Fruit fly (Drosophila melanogaster) whole organism, pupa: Measurements from ENCODE around the gene CG11155.

Experiments used
- CG10348 ChIP-seq: fragments of 200-800 bp; sonication (Bioruptor generic); IDR thresholded peaks from 2 replicates; pipeline ENCODE4 v1.3.6; 2022; ENCODE audit warnings: missing biosample characterization, missing genetic modification characterization
- CG12605 ChIP-seq: fragments of 200-800 bp; sonication (Bioruptor generic); IDR thresholded peaks from 2 replicates; pipeline ENCODE4 v1.3.6; 2022; ENCODE audit warnings: missing biosample characterization, missing genetic modification characterization
- CG13204 ChIP-seq: fragments of 200-800 bp; sonication (Bioruptor generic); optimal IDR thresholded peaks from 2 replicates; lab custom pipeline; 2018; ENCODE audit warnings: missing biosample characterization, mild to moderate bottlenecking, missing genetic modification characterization, moderate library complexity
- CG14655 ChIP-seq: fragments of 200-800 bp; sonication (Bioruptor generic); optimal IDR thresholded peaks from 3 replicates; lab custom pipeline; 2017; ENCODE audit warnings: mild to moderate bottlenecking, missing biosample characterization, missing genetic modification reagents, missing genetic modification characterization
- CG15710 ChIP-seq: fragments of 200-800 bp; sonication (Bioruptor generic); optimal IDR thresholded peaks from 2 replicates; lab custom pipeline; 2018; ENCODE audit warnings: missing biosample characterization, mild to moderate bottlenecking, missing genetic modification characterization, moderate library complexity
- CG17806 ChIP-seq: fragments of 200-800 bp; sonication (Bioruptor generic); optimal IDR thresholded peaks from 2 replicates; lab custom pipeline; 2018; ENCODE audit warnings: missing biosample characterization, mild to moderate bottlenecking, missing genetic modification characterization, moderate library complexity
- CG32121 ChIP-seq: fragments of 200-800 bp; sonication (Bioruptor generic); IDR thresholded peaks from 2 replicates; pipeline ENCODE4 v1.3.6; 2022; ENCODE audit warnings: missing biosample characterization, missing genetic modification characterization
- CG34367 ChIP-seq: fragments of 200-800 bp; sonication (Bioruptor generic); optimal IDR thresholded peaks from 2 replicates; lab custom pipeline; 2018; ENCODE audit warnings: missing biosample characterization, mild to moderate bottlenecking, missing genetic modification characterization
- CG4496 ChIP-seq: fragments of 200-800 bp; sonication (Bioruptor generic); IDR thresholded peaks from 3 replicates; pipeline ENCODE4 v1.3.6; 2022; ENCODE audit warnings: missing biosample characterization, missing genetic modification characterization
- CG8159 ChIP-seq: fragments of 200-800 bp; sonication (Bioruptor generic); optimal IDR thresholded peaks from 3 replicates; lab custom pipeline; 2018; ENCODE audit warnings: missing biosample characterization, mild to moderate bottlenecking, missing genetic modification characterization, moderate library complexity
- CG8301 ChIP-seq: fragments of 200-800 bp; sonication (Bioruptor generic); optimal IDR thresholded peaks from 2 replicates; lab custom pipeline; 2018; ENCODE audit warnings: missing biosample characterization, mild to moderate bottlenecking, missing genetic modification characterization
- CG9948 ChIP-seq: fragments of 200-800 bp; sonication (Bioruptor generic); optimal IDR thresholded peaks from 2 replicates; lab custom pipeline; 2018; ENCODE audit warnings: missing biosample characterization, mild to moderate bottlenecking, missing genetic modification characterization, moderate library complexity
- D1 ChIP-seq: fragments of 200-800 bp; sonication (Bioruptor generic); optimal IDR thresholded peaks from 2 replicates; lab custom pipeline; 2018; ENCODE audit warnings: missing biosample characterization, mild to moderate bottlenecking, missing genetic modification characterization, moderate library complexity
- EcR ChIP-seq: fragments of 200-800 bp; sonication (Bioruptor generic); optimal IDR thresholded peaks from 3 replicates; lab custom pipeline; 2019; ENCODE audit warnings: missing biosample characterization, missing genetic modification characterization, mild to moderate bottlenecking, moderate library complexity, missing genetic modification reagents
- Ets98B ChIP-seq: fragments of 200-800 bp; sonication (Bioruptor generic); IDR thresholded peaks from 2 replicates; pipeline ENCODE4 v1.3.6; 2022; ENCODE audit warnings: missing biosample characterization, missing genetic modification characterization
- Pif1A ChIP-seq: fragments of 200-800 bp; sonication (Bioruptor generic); optimal IDR thresholded peaks from 3 replicates; lab custom pipeline; 2016; ENCODE audit warnings: missing biosample characterization, missing genetic modification characterization
- Pif1B ChIP-seq: fragments of 200-800 bp; sonication (Bioruptor generic); optimal IDR thresholded peaks from 3 replicates; lab custom pipeline; 2016; ENCODE audit warnings: missing biosample characterization, missing genetic modification characterization
- Snoo ChIP-seq: fragments of 200-800 bp; sonication (Bioruptor generic); optimal IDR thresholded peaks from 3 replicates; lab custom pipeline; 2017; ENCODE audit warnings: missing biosample characterization, mild to moderate bottlenecking, missing genetic modification characterization, inconsistent platforms
- fd96Ca ChIP-seq: fragments of 200-800 bp; sonication (Bioruptor generic); IDR thresholded peaks from 3 replicates; pipeline ENCODE4 v1.3.6; 2022; ENCODE audit warnings: missing biosample characterization, missing genetic modification characterization
- gl ChIP-seq: fragments of 200-800 bp; sonication (Bioruptor generic); optimal IDR thresholded peaks from 2 replicates; lab custom pipeline; 2018; ENCODE audit warnings: missing biosample characterization, mild to moderate bottlenecking, missing genetic modification characterization
- rn ChIP-seq: fragments of 200-800 bp; sonication (Bioruptor generic); IDR thresholded peaks from 2 replicates; pipeline ENCODE4 v1.3.6; 2022; ENCODE audit warnings: missing biosample characterization, missing genetic modification characterization

Gene CG11155

dm6 chr4:1126290-1126689 lies at the start of gene CG11155:
CG11155 (plus strand) TSS chr4:1126602.
- TF ChIP-seq rn (GFP tag; lab: Robert Waterston, UW) = no peak
- no peak for TF ChIP-seq CG12605 (GFP tag; lab: Robert Waterston, UW)
- no peak for TF ChIP-seq CG8159

- no peak for TF ChIP-seq CG9948 (tag; lab: Kevin White, UChicago)
- no peak for TF ChIP-seq CG32121 (GFP tag; lab: Robert Waterston, UW)
- no peak for TF ChIP-seq CG12605 (GFP tag; lab: Robert Waterston, UW)
- peak; percentile 61 for TF ChIP-seq D1 (tag; lab: Kevin White, UChicago)
- no peak for TF ChIP-seq CG10348
Measured at dm6 chr4:1084326-1085062, 41.9 kb upstream of the CG11155 start, which contains the start of gene Actbeta. Actbeta (minus strand) TSS chr4:1084796.

- TF ChIP-seq CG8159 (no peak), CG8301 (tag; lab: Kevin White, UChicago) (no peak), CG15710 (no peak), Pif1A (GFP tag; lab: Kevin White, UChicago) (no peak), CG10348 (no peak), CG32121 (GFP tag; lab: Robert Waterston, UW) (no peak), Ets98B (GFP tag; lab: Robert Waterston, UW) (no peak), CG9948 (tag; lab: Kevin White, UChicago) (no peak), CG4496 (GFP tag; lab: Robert Waterston, UW) (no peak), CG34367 (tag; lab: Kevin White, UChicago) (no peak), CG13204 (GFP tag; lab: Kevin White, UChicago) (no peak), CG12605 (GFP tag; lab: Robert Waterston, UW) (no peak), Pif1B (GFP tag; lab: Kevin White, UChicago) (no peak), EcR (GFP tag; lab: Kevin White, UChicago) (no peak), gl (no peak), CG17806 (no peak), fd96Ca (GFP tag; lab: Robert Waterston, UW) (no peak), Snoo (tag; lab: Kevin White, UChicago) (no peak), rn (GFP tag; lab: Robert Waterston, UW) (no peak)
- TF ChIP-seq, all 21 proteins: peak for 0
Measured at dm6 chr4:1088480-1088879, 37.9 kb upstream of the CG11155 start, which contains the start of gene sv. sv (plus strand) TSS chr4:1088798.

- no peak for TF ChIP-seq fd96Ca (GFP tag; lab: Robert Waterston, UW)
- no peak for TF ChIP-seq CG8159
- TF ChIP-seq CG14655 (GFP tag; lab: Kevin White, UChicago) = no peak
- TF ChIP-seq CG4496 (GFP tag; lab: Robert Waterston, UW) = no peak
- no peak for TF ChIP-seq Pif1A (GFP tag; lab: Kevin White, UChicago)
- TF ChIP-seq gl = no peak
- no peak for TF ChIP-seq CG9948 (tag; lab: Kevin White, UChicago)
- TF ChIP-seq Snoo (tag; lab: Kevin White, UChicago) = no peak
- TF ChIP-seq rn (GFP tag; lab: Robert Waterston, UW) = no peak
- no peak for TF ChIP-seq CG17806
- TF ChIP-seq CG12605 (GFP tag; lab: Robert Waterston, UW) = no peak
- TF ChIP-seq D1 (tag; lab: Kevin White, UChicago) = no peak
- TF ChIP-seq CG32121 (GFP tag; lab: Robert Waterston, UW) = no peak
- no peak for TF ChIP-seq EcR (GFP tag; lab: Kevin White, UChicago)
Measured at dm6 chr4:1090304-1090703, 36.1 kb upstream of the CG11155 start.

dm6 chr4:1093446-1093845 lies 33.0 kb upstream of the CG11155 start:
- no peak for TF ChIP-seq CG9948 (tag; lab: Kevin White, UChicago)
- TF ChIP-seq gl = no peak
- no peak for TF ChIP-seq CG12605 (GFP tag; lab: Robert Waterston, UW)
- TF ChIP-seq CG4496 (GFP tag; lab: Robert Waterston, UW) = no peak

- TF ChIP-seq Pif1B (GFP tag; lab: Kevin White, UChicago) (no peak), CG14655 (GFP tag; lab: Kevin White, UChicago) (no peak)
Measured at dm6 chr4:1097608-1098262, 28.7 kb upstream of the CG11155 start.

- TF ChIP-seq CG34367 (tag; lab: Kevin White, UChicago) (no peak), Ets98B (GFP tag; lab: Robert Waterston, UW) (no peak), CG10348 (no peak), CG12605 (GFP tag; lab: Robert Waterston, UW) (no peak), fd96Ca (GFP tag; lab: Robert Waterston, UW) (no peak), gl (no peak), CG17806 (no peak)
Measured at dm6 chr4:1106114-1106513, 20.3 kb upstream of the CG11155 start.
